Worm (Caenorhabditis elegans) whole organism, L4 larva: ENCODE results near the gene K05G3.1.

Source experiments
- ZK546.5 ChIP-seq, 2 experiments: sonication (generic microtip); optimal IDR thresholded peaks; 2 replicates each; lab custom pipeline; 2017; ENCODE audit warnings: missing biosample characterization in 2 of 2, missing genetic modification characterization in 2 of 2
- ama-1 ChIP-seq: fragments of 150-350 bp; optimal IDR thresholded peaks from 2 replicates; lab custom pipeline; 2014; ENCODE audit warnings: inconsistent platforms, mixed read lengths
- jun-1 ChIP-seq: fragments of 150-350 bp; optimal IDR thresholded peaks from 2 replicates; lab custom pipeline; 2014; ENCODE audit warnings: missing biosample characterization, missing genetic modification reagents, missing genetic modification characterization
- nhr-111 ChIP-seq: fragments of 200-800 bp; sonication (Bioruptor generic); optimal IDR thresholded peaks from 2 replicates; lab custom pipeline; 2018; ENCODE audit warnings: mild to moderate bottlenecking, missing genetic modification characterization, missing compliant biosample characterization
- nhr-48 ChIP-seq: sonication (generic microtip); optimal IDR thresholded peaks from 2 replicates; lab custom pipeline; 2016; ENCODE audit warnings: mild to moderate bottlenecking, missing genetic modification characterization, missing compliant biosample characterization
- pha-4 ChIP-seq, 2 experiments: fragments of 150-350 bp in 1 of 2; fragments of 200-800 bp in 1 of 2; sonication (Bioruptor generic) in 1 of 2; IDR thresholded peaks in 1 of 2; optimal IDR thresholded peaks in 1 of 2; 2 replicates each; pipeline versions ENCODE4 v1.3.6 to Lab custom; 2014 to 2022; ENCODE audit warnings: missing genetic modification characterization in 2 of 2, missing genetic modification reagents in 2 of 2, missing biosample characterization in 1 of 2, missing compliant biosample characterization in 1 of 2
- pqm-1 ChIP-seq: sonication (generic microtip); optimal IDR thresholded peaks from 2 replicates; lab custom pipeline; 2017; ENCODE audit warnings: missing biosample characterization, missing genetic modification characterization
- snpc-1.2 ChIP-seq: fragments of 200-800 bp; sonication (Bioruptor generic); IDR thresholded peaks from 2 replicates; pipeline ENCODE4 v1.3.6; 2022; ENCODE audit warnings: missing genetic modification reagents, missing genetic modification characterization, missing compliant biosample characterization
- snpc-4 ChIP-seq: fragments of 150-350 bp; optimal IDR thresholded peaks from 2 replicates; lab custom pipeline; 2014; ENCODE audit warnings: missing biosample characterization, missing genetic modification characterization
- unc-62 ChIP-seq, 3 experiments: fragments of 150-350 bp in 1 of 3; sonication (generic microtip); optimal IDR thresholded peaks in 2 of 3; peaks in 1 of 3; 1 replicate in 1 of 3; 2 replicates in 2 of 3; lab custom pipeline; 2014 to 2017; ENCODE audit warnings: missing biosample characterization in 3 of 3, missing genetic modification characterization in 3 of 3, missing genetic modification reagents in 3 of 3, missing genotype in 1 of 3

DNA sequence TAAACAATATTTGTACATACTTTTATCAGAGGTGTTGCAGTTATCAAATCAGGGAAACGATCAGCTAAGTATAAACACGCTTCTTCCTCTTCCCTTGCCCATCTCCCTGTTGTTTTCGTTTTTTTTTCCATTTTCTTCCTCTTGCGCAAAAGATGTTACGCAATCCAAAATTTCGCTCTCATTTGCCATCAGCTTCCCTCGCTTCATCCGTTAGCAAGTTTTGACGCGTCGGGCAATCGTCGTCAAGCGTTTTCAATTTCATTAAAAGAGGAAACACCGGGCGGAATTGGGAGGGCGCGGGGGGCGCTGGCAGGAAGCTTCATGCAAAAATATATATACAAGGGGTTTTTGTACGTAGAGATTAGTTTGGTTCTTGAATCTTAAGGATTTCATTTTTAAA, 28.8 kb downstream of the K05G3.1 start:
- TF ChIP-seq pha-4 (GFP tag; IDR thresholded peaks at IDR 0.05; lab: Robert Waterston, UW) (no peak), pha-4 (tag; optimal IDR thresholded peaks at IDR 0.05; lab: Kevin White, UChicago) (no peak), pqm-1 (tag; lab: Kevin White, UChicago) (no peak), snpc-1.2 (no peak), snpc-4 (tag; lab: Kevin White, UChicago) (no peak), unc-62 (GFP tag; optimal IDR thresholded peaks at IDR 0.05 in 1 of 2; lab: Kevin White, UChicago) (no peak), unc-62 (tag; optimal IDR thresholded peaks at IDR 0.05; lab: Kevin White, UChicago) (no peak), nhr-111 (GFP tag; lab: Kevin White, UChicago) (no peak), ZK546.5 (tag; optimal IDR thresholded peaks at IDR 0.05; lab: Kevin White, UChicago) (no peak), nhr-48 (tag; lab: Kevin White, UChicago) (peak; percentile 29), jun-1 (tag; lab: Kevin White, UChicago) (no peak), ama-1 (lab: Kevin White, UChicago) (no peak)
